Worm (Caenorhabditis elegans) whole organism, young adult: ENCODE measurements around the gene F14D2.15.

Experiments used
- F22D6.2 ChIP-seq: sonication (generic microtip); optimal IDR thresholded peaks from 2 replicates; lab custom pipeline; 2016; ENCODE audit warnings: mild to moderate bottlenecking, missing genetic modification characterization, missing compliant biosample characterization
- F57A8.1 ChIP-seq: fragments of 200-800 bp; sonication (Bioruptor generic); optimal IDR thresholded peaks from 2 replicates; lab custom pipeline; 2018; ENCODE audit warnings: mild to moderate bottlenecking, missing genetic modification characterization, moderate library complexity, missing compliant biosample characterization
- ceh-79 ChIP-seq: sonication (generic microtip); optimal IDR thresholded peaks from 2 replicates; lab custom pipeline; 2017; ENCODE audit warnings: mild to moderate bottlenecking, missing genetic modification characterization, missing compliant biosample characterization
- dox-1 ChIP-seq: fragments of 200-800 bp; sonication (Bioruptor generic); IDR thresholded peaks from 2 replicates; pipeline ENCODE4 v1.3.6; 2022; ENCODE audit warnings: missing genetic modification reagents, missing genetic modification characterization, missing compliant biosample characterization
- hmg-20 ChIP-seq: fragments of 200-800 bp; sonication (Bioruptor generic); IDR thresholded peaks from 2 replicates; pipeline ENCODE4 v1.3.6; 2022; ENCODE audit warnings: missing genetic modification reagents, missing genetic modification characterization, missing compliant biosample characterization
- let-526 ChIP-seq: fragments of 200-800 bp; sonication (Bioruptor generic); IDR thresholded peaks from 2 replicates; pipeline ENCODE4 v1.3.6; 2022; ENCODE audit warnings: missing genetic modification reagents, missing genetic modification characterization, missing compliant biosample characterization
- lin-26 ChIP-seq: fragments of 200-800 bp; sonication (Bioruptor generic); IDR thresholded peaks from 2 replicates; pipeline ENCODE4 v1.3.6; 2022; ENCODE audit warnings: missing genetic modification reagents, missing genetic modification characterization, missing compliant biosample characterization
- lin-35 ChIP-seq, 3 experiments: fragments of 150-350 bp in 2 of 3; sonication (generic microtip) in 1 of 3; optimal IDR thresholded peaks; 2 replicates each; lab custom pipeline; 2014 to 2018; ENCODE audit warnings: missing biosample characterization in 3 of 3, missing genetic modification characterization in 3 of 3, missing genetic modification reagents in 3 of 3
- lin-54 ChIP-seq: fragments of 200-800 bp; sonication (Bioruptor generic); optimal IDR thresholded peaks from 2 replicates; lab custom pipeline; 2018; ENCODE audit warnings: mild to moderate bottlenecking, missing genetic modification characterization, missing compliant biosample characterization
- madf-6 ChIP-seq: fragments of 200-800 bp; sonication (Bioruptor generic); IDR thresholded peaks from 2 replicates; pipeline ENCODE4 v1.3.6; 2022; ENCODE audit warnings: missing genetic modification reagents, missing genetic modification characterization, missing compliant biosample characterization
- sptf-2 ChIP-seq: fragments of 200-800 bp; sonication (Bioruptor generic); optimal IDR thresholded peaks from 2 replicates; lab custom pipeline; 2018; ENCODE audit warnings: mild to moderate bottlenecking, missing genetic modification characterization, missing compliant biosample characterization
- unc-62 ChIP-seq: fragments of 150-350 bp; optimal IDR thresholded peaks from 2 replicates; lab custom pipeline; 2014; ENCODE audit warnings: missing biosample characterization, missing genetic modification reagents, missing genetic modification characterization

ce11 chrII:3387503-3387902 is 43.9 kb upstream of the F14D2.15 start, which contains the start of gene T06D4.6:
- no peak for TF ChIP-seq unc-62
- no peak for TF ChIP-seq hmg-20
- no peak for TF ChIP-seq ceh-79 (tag; lab: Kevin White, UChicago)
- no peak for TF ChIP-seq sptf-2 (GFP tag; lab: Kevin White, UChicago)
- no peak for TF ChIP-seq F22D6.2 (tag; lab: Kevin White, UChicago)
- no peak for TF ChIP-seq lin-26 (GFP tag; lab: Robert Waterston, UW)
- no peak for TF ChIP-seq let-526 (GFP tag; lab: Robert Waterston, UW)
- no peak for TF ChIP-seq madf-6 (GFP tag; lab: Robert Waterston, UW)
- TF ChIP-seq F57A8.1 (GFP tag; lab: Kevin White, UChicago), result no peak
- TF ChIP-seq lin-35 (GFP tag; optimal IDR thresholded peaks at IDR 0.05; lab: Kevin White, UChicago), result no peak
- no peak for TF ChIP-seq dox-1 (GFP tag; lab: Robert Waterston, UW)
- TF ChIP-seq lin-54 (GFP tag; lab: Kevin White, UChicago), result no peak
